Worm (Caenorhabditis elegans): ENCODE data around the gene skr-10.

DNA sequence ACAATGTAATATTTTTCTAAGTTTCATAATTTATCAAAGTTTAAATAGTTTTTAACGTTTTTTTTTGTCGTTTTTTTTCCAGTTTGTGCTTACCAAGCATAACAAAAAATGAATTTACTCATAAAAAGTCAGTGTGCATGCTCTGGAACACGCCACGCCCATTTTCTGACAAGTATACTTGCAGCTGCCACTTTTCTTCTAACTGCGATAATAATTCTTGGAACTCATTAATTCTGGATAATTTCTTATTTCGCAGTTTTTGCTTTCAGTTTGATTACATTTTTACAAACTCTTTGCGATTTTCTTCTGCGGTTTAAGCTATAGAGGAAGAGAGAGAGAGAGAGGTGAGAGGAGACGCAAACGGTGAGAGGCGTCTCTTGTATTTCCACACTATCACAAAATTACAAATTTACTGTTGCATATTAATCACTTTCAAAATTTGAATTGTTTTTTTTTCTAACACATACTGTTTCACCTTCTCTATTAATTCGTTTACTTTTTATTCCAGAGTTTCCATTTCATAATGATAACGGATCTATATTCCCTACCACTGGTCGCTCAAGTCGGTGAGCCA lies 40.5 kb upstream of the skr-10 start, which contains the start of gene srv-15:
- no peak for TF ChIP-seq fos-1 (tag; optimal IDR thresholded peaks at IDR 0.05)
- TF ChIP-seq ceh-20 (GFP tag; IDR thresholded peaks at IDR 0.05), result no peak
- TF ChIP-seq mdl-1 (tag; optimal IDR thresholded peaks at IDR 0.05), result no peak
- no peak for TF ChIP-seq unc-39 (tag; optimal IDR thresholded peaks at IDR 0.05)
- TF ChIP-seq attf-4 (tag; optimal IDR thresholded peaks at IDR 0.05), result no peak
